Fruit fly (Drosophila melanogaster) whole organism, embryonic: ENCODE data around the gene CG18473.

ENCODE experiments used
- Atf6 ChIP-seq: fragments of 200-800 bp; sonication (Bioruptor generic); IDR thresholded peaks from 2 replicates; pipeline ENCODE4 v1.3.6; 2022; ENCODE audit warnings: missing biosample characterization, missing genetic modification characterization
- Bdp1 ChIP-seq: fragments of 200-800 bp; sonication (Bioruptor generic); optimal IDR thresholded peaks from 3 replicates; lab custom pipeline; 2016; ENCODE audit warnings: missing biosample characterization, missing genetic modification characterization
- CG10366 ChIP-seq: fragments of 200-800 bp; sonication (Bioruptor generic); IDR thresholded peaks from 2 replicates; pipeline ENCODE4 v1.3.6; 2022; ENCODE audit warnings: missing biosample characterization, missing genetic modification characterization
- CG10431 ChIP-seq: fragments of 200-800 bp; sonication (Bioruptor generic); optimal IDR thresholded peaks from 3 replicates; lab custom pipeline; 2018; ENCODE audit warnings: missing biosample characterization, mild to moderate bottlenecking, missing genetic modification characterization
- CG10654 ChIP-seq: fragments of 200-800 bp; sonication (Bioruptor generic); optimal IDR thresholded peaks from 2 replicates; lab custom pipeline; 2016; ENCODE audit warnings: missing biosample characterization, missing genetic modification characterization
- CG11247 ChIP-seq: fragments of 200-800 bp; sonication (Bioruptor generic); IDR thresholded peaks from 2 replicates; pipeline ENCODE4 v1.3.6; 2022; ENCODE audit warnings: missing biosample characterization, missing genetic modification characterization
- CG11398 ChIP-seq: fragments of 200-800 bp; sonication (Bioruptor generic); optimal IDR thresholded peaks from 2 replicates; lab custom pipeline; 2016; ENCODE audit warnings: missing biosample characterization, missing genetic modification characterization
- CG13296 ChIP-seq: fragments of 200-800 bp; sonication (Bioruptor generic); optimal IDR thresholded peaks from 3 replicates; lab custom pipeline; 2018; ENCODE audit warnings: missing biosample characterization, mild to moderate bottlenecking, missing genetic modification characterization
- CG14014 ChIP-seq: fragments of 200-800 bp; sonication (Bioruptor generic); IDR thresholded peaks from 2 replicates; pipeline ENCODE4 v1.3.6; 2022; ENCODE audit warnings: missing biosample characterization, missing genetic modification characterization
- CG17328 ChIP-seq: fragments of 200-800 bp; sonication (Bioruptor generic); IDR thresholded peaks from 2 replicates; pipeline ENCODE4 v1.3.6; 2022; ENCODE audit warnings: missing biosample characterization, missing genetic modification characterization
- CG17361 ChIP-seq: fragments of 200-800 bp; sonication (Bioruptor generic); IDR thresholded peaks from 3 replicates; pipeline ENCODE4 v1.3.6; 2022; ENCODE audit warnings: missing biosample characterization, missing genetic modification characterization
- CG17385 ChIP-seq: fragments of 200-800 bp; sonication (Bioruptor generic); optimal IDR thresholded peaks from 3 replicates; lab custom pipeline; 2018; ENCODE audit warnings: missing biosample characterization, mild to moderate bottlenecking, missing genetic modification characterization
- CG3065 ChIP-seq: fragments of 200-800 bp; sonication (Bioruptor generic); optimal IDR thresholded peaks from 2 replicates; lab custom pipeline; 2016; ENCODE audit warnings: missing biosample characterization, missing genetic modification characterization
- CG31441 ChIP-seq: fragments of 200-800 bp; sonication (Bioruptor generic); IDR thresholded peaks from 2 replicates; pipeline ENCODE4 v1.3.6; 2022; ENCODE audit warnings: missing biosample characterization, missing genetic modification characterization
- CG3726 ChIP-seq: fragments of 200-800 bp; sonication (Bioruptor generic); IDR thresholded peaks from 3 replicates; pipeline ENCODE4, ENCODE4 v1.3.6; 2022; ENCODE audit warnings: missing biosample characterization, missing genetic modification characterization
- CG3838 ChIP-seq: fragments of 200-800 bp; sonication (Bioruptor generic); optimal IDR thresholded peaks from 3 replicates; lab custom pipeline; 2016; ENCODE audit warnings: missing biosample characterization, missing genetic modification characterization
- CG3847 ChIP-seq: fragments of 200-800 bp; sonication (Bioruptor generic); IDR thresholded peaks from 2 replicates; pipeline ENCODE4 v1.3.6; 2022; ENCODE audit warnings: missing biosample characterization, missing genetic modification characterization
- CG5953 ChIP-seq: fragments of 200-800 bp; sonication (Bioruptor generic); IDR thresholded peaks from 2 replicates; pipeline ENCODE4 v1.3.6; 2022; ENCODE audit warnings: missing biosample characterization, missing genetic modification characterization
- CG6254 ChIP-seq: fragments of 200-800 bp; sonication (Bioruptor generic); optimal IDR thresholded peaks from 3 replicates; lab custom pipeline; 2017; ENCODE audit warnings: mild to moderate bottlenecking, missing biosample characterization, missing genetic modification reagents, missing genetic modification characterization
- CG9817 ChIP-seq: fragments of 200-800 bp; sonication (Bioruptor generic); optimal IDR thresholded peaks from 2 replicates; lab custom pipeline; 2018; ENCODE audit warnings: missing biosample characterization, mild to moderate bottlenecking, missing genetic modification characterization, moderate library complexity
- Dip2 ChIP-seq: fragments of 200-800 bp; sonication (Bioruptor generic); IDR thresholded peaks from 2 replicates; pipeline ENCODE4 v1.3.6; 2022; ENCODE audit warnings: missing biosample characterization, missing genetic modification characterization
- HmgD ChIP-seq: fragments of 200-800 bp; sonication (Bioruptor generic); optimal IDR thresholded peaks from 3 replicates; lab custom pipeline; 2016; ENCODE audit warnings: missing biosample characterization, missing genetic modification characterization
- Hr3 ChIP-seq: fragments of 200-800 bp; sonication (Bioruptor generic); optimal IDR thresholded peaks from 3 replicates; lab custom pipeline; 2016; ENCODE audit warnings: missing biosample characterization, missing genetic modification characterization
- Taf1 ChIP-seq: fragments of 200-800 bp; sonication (Bioruptor generic); IDR thresholded peaks from 2 replicates; pipeline ENCODE4 v1.3.6; 2022; ENCODE audit warnings: missing biosample characterization, missing genetic modification characterization
- az2 ChIP-seq: fragments of 200-800 bp; sonication (Bioruptor generic); optimal IDR thresholded peaks from 3 replicates; lab custom pipeline; 2016; ENCODE audit warnings: missing biosample characterization, missing genetic modification characterization
- chinmo ChIP-seq: fragments of 200-800 bp; sonication (Bioruptor generic); IDR thresholded peaks from 4 replicates; pipeline ENCODE4 v1.3.6; 2022; ENCODE audit warnings: missing biosample characterization, missing genetic modification characterization; ENCODE audit not compliant: partially characterized antibody
- chm ChIP-seq: fragments of 200-800 bp; sonication (Bioruptor generic); IDR thresholded peaks from 2 replicates; pipeline ENCODE4 v1.3.6; 2022; ENCODE audit warnings: missing biosample characterization, missing genetic modification characterization
- croc ChIP-seq: fragments of 200-800 bp; sonication (Bioruptor generic); conservative IDR thresholded peaks from 3 replicates; pipeline ENCODE4 v1.3.6; 2022; ENCODE audit warnings: missing biosample characterization, missing genetic modification characterization
- crol ChIP-seq: fragments of 200-800 bp; sonication (Bioruptor generic); IDR thresholded peaks from 2 replicates; pipeline ENCODE4 v1.3.6; 2022; ENCODE audit warnings: missing biosample characterization, missing genetic modification characterization
- dan ChIP-seq: fragments of 200-800 bp; sonication (Bioruptor generic); IDR thresholded peaks from 2 replicates; pipeline ENCODE4 v1.3.6; 2022; ENCODE audit warnings: missing biosample characterization, missing genetic modification characterization
- disco-r ChIP-seq: fragments of 200-800 bp; sonication (Bioruptor generic); optimal IDR thresholded peaks from 2 replicates; lab custom pipeline; 2016; ENCODE audit warnings: missing biosample characterization, missing genetic modification characterization
- dmrt99B ChIP-seq: fragments of 200-800 bp; sonication (Bioruptor generic); optimal IDR thresholded peaks from 2 replicates; lab custom pipeline; 2018; ENCODE audit warnings: missing biosample characterization, mild to moderate bottlenecking, missing genetic modification characterization, moderate library complexity
- eve ChIP-seq, 2 experiments: fragments of >200 bp; optimal IDR thresholded peaks; 2 replicates each; lab custom pipeline; 2017; ENCODE audit warnings: missing biosample characterization in 2 of 2, missing genetic modification characterization in 2 of 2
- ewg ChIP-seq: fragments of 200-800 bp; sonication (Bioruptor generic); optimal IDR thresholded peaks from 3 replicates; lab custom pipeline; 2017; ENCODE audit warnings: mild to moderate bottlenecking, missing biosample characterization, missing genetic modification reagents, missing genetic modification characterization
- gem ChIP-seq: fragments of 200-800 bp; sonication (Bioruptor generic); optimal IDR thresholded peaks from 2 replicates; lab custom pipeline; 2019; ENCODE audit warnings: missing biosample characterization, mild to moderate bottlenecking, missing genetic modification characterization, moderate library complexity
- gsb-n ChIP-seq: fragments of 200-800 bp; sonication (Bioruptor generic); optimal IDR thresholded peaks from 3 replicates; lab custom pipeline; 2018; ENCODE audit warnings: missing biosample characterization, mild to moderate bottlenecking, missing genetic modification characterization
- ken ChIP-seq: fragments of 200-800 bp; sonication (Bioruptor generic); IDR thresholded peaks from 3 replicates; pipeline ENCODE4 v1.3.6; 2022; ENCODE audit warnings: missing biosample characterization, missing genetic modification characterization
- knrl ChIP-seq: fragments of 200-800 bp; sonication (Bioruptor generic); IDR thresholded peaks from 3 replicates; pipeline ENCODE4 v1.3.6; 2022; ENCODE audit warnings: missing biosample characterization, missing genetic modification characterization; ENCODE audit not compliant: partially characterized antibody
- luna ChIP-seq: fragments of 200-800 bp; sonication (Bioruptor generic); optimal IDR thresholded peaks from 2 replicates; lab custom pipeline; 2016; ENCODE audit warnings: missing biosample characterization, missing genetic modification characterization
- maf-S ChIP-seq: fragments of 200-800 bp; sonication (Bioruptor generic); optimal IDR thresholded peaks from 2 replicates; lab custom pipeline; 2016; ENCODE audit warnings: missing biosample characterization, missing genetic modification characterization
- nau ChIP-seq: fragments of 200-800 bp; sonication (Bioruptor generic); optimal IDR thresholded peaks from 3 replicates; lab custom pipeline; 2017; ENCODE audit warnings: missing biosample characterization, mild to moderate bottlenecking, missing genetic modification characterization, missing genetic modification reagents
- nom ChIP-seq: fragments of 200-800 bp; sonication (Bioruptor generic); optimal IDR thresholded peaks from 2 replicates; lab custom pipeline; 2017; ENCODE audit warnings: missing biosample characterization, missing genetic modification characterization, mild to moderate bottlenecking, moderate library complexity, missing genetic modification reagents
- odd ChIP-seq: fragments of 200-800 bp; sonication (Bioruptor generic); optimal IDR thresholded peaks from 2 replicates; lab custom pipeline; 2017; ENCODE audit warnings: missing biosample characterization, mild to moderate bottlenecking, missing genetic modification characterization
- pan ChIP-seq, 4 experiments: fragments of >200 bp in 3 of 4; fragments of 200-800 bp in 1 of 4; sonication (Bioruptor generic) in 1 of 4; optimal IDR thresholded peaks in 3 of 4; IDR thresholded peaks in 1 of 4; 2 replicates each; pipeline versions ENCODE4 v1.3.6 to Lab custom; 2017 to 2022; ENCODE audit warnings: missing biosample characterization in 2 of 4, missing genetic modification characterization in 2 of 4, mixed read lengths in 1 of 4
- pita ChIP-seq: fragments of 200-800 bp; sonication (Bioruptor generic); optimal IDR thresholded peaks from 2 replicates; lab custom pipeline; 2017; ENCODE audit warnings: missing biosample characterization, mild to moderate bottlenecking, missing genetic modification characterization
- row ChIP-seq: fragments of 200-800 bp; sonication (Bioruptor generic); IDR thresholded peaks from 3 replicates; pipeline ENCODE4 v1.3.6; 2022; ENCODE audit warnings: missing biosample characterization, missing genetic modification characterization
- sima ChIP-seq: fragments of 200-800 bp; sonication (Bioruptor generic); optimal IDR thresholded peaks from 2 replicates; lab custom pipeline; 2016; ENCODE audit warnings: missing biosample characterization, missing genetic modification characterization
- tgo ChIP-seq: fragments of 200-800 bp; sonication (Bioruptor generic); IDR thresholded peaks from 3 replicates; pipeline ENCODE4 v1.3.6; 2022; ENCODE audit warnings: missing biosample characterization, missing genetic modification characterization
- trh ChIP-seq: fragments of 200-800 bp; sonication (Bioruptor generic); optimal IDR thresholded peaks from 2 replicates; lab custom pipeline; 2016; ENCODE audit warnings: missing biosample characterization, missing genetic modification characterization

Gene CG18473

DNA sequence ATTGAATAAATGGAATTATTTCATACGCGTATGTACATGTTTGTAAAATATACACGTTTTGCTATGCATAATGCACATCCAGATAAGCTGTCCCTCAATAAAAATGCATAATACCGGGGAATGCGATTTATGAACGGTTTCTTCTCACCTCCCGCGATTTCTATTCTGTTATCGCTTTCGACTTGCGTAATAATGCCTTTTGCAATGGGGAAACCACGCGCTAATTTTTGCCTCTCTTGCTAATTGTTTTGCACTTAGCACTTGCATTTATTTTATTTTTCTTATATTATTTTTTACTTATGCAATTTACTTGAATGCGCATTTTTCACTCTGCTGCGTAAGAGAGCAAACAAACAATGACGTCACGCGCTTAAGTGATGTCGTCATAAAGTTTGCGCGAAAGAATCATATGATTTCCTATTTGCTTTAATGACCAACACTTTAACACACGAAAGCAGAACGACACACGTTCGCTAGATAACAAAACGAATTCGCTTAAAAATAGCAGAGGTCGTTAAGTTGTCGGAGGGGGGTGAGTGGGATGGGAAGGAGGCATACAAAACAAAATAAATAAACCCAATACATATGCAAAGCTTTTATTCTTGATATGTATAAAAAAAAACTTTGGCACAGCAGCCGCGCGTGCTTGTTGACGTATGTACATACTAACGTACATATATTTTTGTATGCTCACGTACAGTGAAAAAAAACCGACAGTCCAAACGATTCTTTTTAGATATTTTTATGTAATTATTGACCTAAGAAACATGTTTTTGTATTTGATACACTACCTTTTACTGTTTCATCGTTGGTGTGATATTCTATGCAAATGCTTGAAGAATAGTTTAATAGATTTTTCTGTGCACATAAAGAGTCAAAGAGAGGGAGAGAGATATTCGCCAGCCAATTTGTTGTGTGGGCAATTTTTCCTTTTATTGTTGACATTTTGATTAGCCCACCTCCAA is 11.4 kb upstream of the CG18473 start (continued):
- TF ChIP-seq CG13296 (GFP tag; lab: Kevin White, UChicago) (peak; percentile 38), tgo (no peak), eve (GFP tag; optimal IDR thresholded peaks at IDR 0.05; lab: Kevin White, UChicago) (no peak), maf-S (GFP tag; lab: Kevin White, UChicago) (peak; percentile 10), nau (peak; percentile 67), CG3847 (no peak), CG11398 (peak; percentile 65), chinmo (GFP tag; lab: Robert Waterston, UW) (no peak), odd (peak; percentile 13), CG10654 (GFP tag; lab: Kevin White, UChicago) (peak; percentile 14), disco-r (peak; percentile 29), gsb-n (tag; lab: Kevin White, UChicago) (no peak), ken (GFP tag; lab: Robert Waterston, UW) (no peak), pita (GFP tag; lab: Kevin White, UChicago) (no peak), CG14014 (GFP tag; lab: Robert Waterston, UW) (no peak), CG3838 (GFP tag; lab: Kevin White, UChicago) (peak; percentile 31), CG10366 (GFP tag; lab: Robert Waterston, UW) (no peak), CG9817 (tag; lab: Kevin White, UChicago) (peak; percentile 49), Bdp1 (GFP tag; lab: Kevin White, UChicago) (peak; percentile 43), CG3065 (GFP tag; lab: Kevin White, UChicago) (no peak), az2 (GFP tag; lab: Kevin White, UChicago) (peak; percentile 59), HmgD (no peak), pan (optimal IDR thresholded peaks at IDR 0.05; lab: Kevin White, UChicago) (no peak), pan (GFP tag; optimal IDR thresholded peaks at IDR 0.05 in 1 of 2, IDR thresholded peaks at IDR 0.05 in 1 of 2) (no peak), Hr3 (GFP tag; lab: Kevin White, UChicago) (peak; percentile 26), nom (GFP tag; lab: Kevin White, UChicago) (no peak), CG17361 (GFP tag; lab: Robert Waterston, UW) (no peak), Atf6 (no peak), luna (peak; percentile 21), CG31441 (GFP tag; lab: Robert Waterston, UW) (no peak), CG17385 (GFP tag; lab: Kevin White, UChicago) (peak; percentile 66), CG3726 (no peak), CG6254 (GFP tag; lab: Kevin White, UChicago) (no peak), ewg (GFP tag; lab: Kevin White, UChicago) (peak; percentile 19), croc (GFP tag; lab: Robert Waterston, UW) (no peak), knrl (no peak), row (GFP tag; lab: Robert Waterston, UW) (no peak), gem (tag; lab: Kevin White, UChicago) (peak; percentile 74), CG11247 (GFP tag; lab: Robert Waterston, UW) (no peak), CG17328 (GFP tag; lab: Robert Waterston, UW) (no peak), dmrt99B (tag; lab: Kevin White, UChicago) (peak; percentile 62), dan (GFP tag; lab: Robert Waterston, UW) (no peak), CG10431 (GFP tag; lab: Kevin White, UChicago) (no peak), trh (GFP tag; lab: Kevin White, UChicago) (no peak), Taf1 (GFP tag; lab: Robert Waterston, UW) (no peak), crol (GFP tag; lab: Robert Waterston, UW) (no peak), Dip2 (GFP tag; lab: Robert Waterston, UW) (no peak), CG5953 (no peak), chm (GFP tag; lab: Robert Waterston, UW) (no peak), sima (GFP tag; lab: Kevin White, UChicago) (peak; percentile 4)
